In genomic region chrIII:1144816-1145215, ce11 we compare ENCODE assay signal across 2 worm cellular contexts.
A peak's percentile ranks its signal among the peaks of the same experiment; 100 is the strongest.
TF ChIP-seq lines count a peak whose summit lies in the region.

No protein-coding gene starts in this region.

TF ChIP-seq in whole organism, L4 larva, 104 proteins besides CTCF, POLR2A, EP300 and RAD21:
- TF ChIP-seq Y75B8A.6 (GFP tag; IDR thresholded peaks at IDR 0.05; lab: Robert Waterston, UW) (no peak), set-16 (GFP tag; IDR thresholded peaks at IDR 0.05; lab: Robert Waterston, UW) (peak; percentile 72), aha-1 (tag; lab: Kevin White, UChicago) (peak; percentile 54), lin-39 (tag; optimal IDR thresholded peaks at IDR 0.05; lab: Kevin White, UChicago) (no peak), rbr-2 (tag; optimal IDR thresholded peaks at IDR 0.05; lab: Kevin White, UChicago) (no peak)
TF ChIP-seq in whole organism, L4 larva: peak in this region for 2.

TF ChIP-seq in whole organism, young adult, 124 proteins besides CTCF, POLR2A, EP300 and RAD21:
- TF ChIP-seq F10E7.11 (tag; optimal IDR thresholded peaks at IDR 0.05; lab: Kevin White, UChicago) (no peak), madf-10 (tag; optimal IDR thresholded peaks at IDR 0.05; lab: Kevin White, UChicago) (no peak), zfh-2 (GFP tag; conservative IDR thresholded peaks at IDR 0.05; lab: Robert Waterston, UW) (peak; percentile 70), aptf-3 (GFP tag; IDR thresholded peaks at IDR 0.05; lab: Robert Waterston, UW) (no peak), egrh-3 (GFP tag; IDR thresholded peaks at IDR 0.05; lab: Robert Waterston, UW) (peak; percentile 9; the same call in 1 of the 2 replicates)
